Fruit fly (Drosophila melanogaster): ENCODE data around the gene CG7453.

Gene CG7453

DNA sequence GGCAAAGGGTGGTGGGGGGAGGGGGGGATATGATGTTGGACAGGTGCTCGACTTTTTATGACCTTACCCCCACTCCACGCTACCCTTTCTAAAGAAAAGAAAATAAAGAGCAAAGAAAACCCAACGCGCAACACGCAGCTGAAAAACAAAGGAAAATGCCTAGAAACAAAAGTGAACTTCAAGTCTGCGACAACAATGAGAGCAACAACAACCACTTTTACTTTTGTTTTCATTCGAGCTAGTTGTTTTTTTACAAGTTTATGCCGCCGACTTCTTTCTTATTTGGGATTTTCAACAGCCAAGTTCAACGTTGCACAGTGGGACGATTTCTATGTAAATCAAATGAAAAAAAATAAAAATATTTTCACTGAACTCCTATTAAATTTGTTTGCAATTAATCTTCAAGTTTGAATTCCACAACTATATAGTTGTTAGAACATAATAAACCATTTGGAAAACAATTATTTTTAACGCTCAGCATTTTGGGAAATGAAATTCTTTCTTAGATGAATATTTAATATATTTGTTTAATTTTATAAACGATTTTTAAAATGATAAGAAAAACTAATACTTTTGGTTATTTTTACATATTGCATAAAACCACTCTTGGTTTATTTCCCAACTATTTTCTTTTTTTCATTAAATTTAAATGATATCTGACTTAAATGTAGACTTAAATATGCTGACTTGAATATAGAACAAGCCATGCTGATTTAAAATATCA lies 44.8 kb downstream of the CG7453 start:
- TF ChIP-seq Fer1 (GFP tag; optimal IDR thresholded peaks at IDR 0.05), result no peak
- TF ChIP-seq dimm (GFP tag; IDR thresholded peaks at IDR 0.05), result no peak
- no peak for TF ChIP-seq CHES-1-like (GFP tag; optimal IDR thresholded peaks at IDR 0.05)
- TF ChIP-seq CG12769 (tag; optimal IDR thresholded peaks at IDR 0.05), result no peak
- TF ChIP-seq Hr3 (GFP tag; optimal IDR thresholded peaks at IDR 0.05), result peak; percentile 37
- peak; percentile 35 for TF ChIP-seq bcd (GFP tag; optimal IDR thresholded peaks at IDR 0.05)
- peak; percentile 21 for TF ChIP-seq Meics (GFP tag; optimal IDR thresholded peaks at IDR 0.05)
- no peak for TF ChIP-seq CG12942 (GFP tag; optimal IDR thresholded peaks at IDR 0.05)
- peak; percentile 5 for TF ChIP-seq tin (GFP tag; optimal IDR thresholded peaks at IDR 0.05)
- peak; percentile 40 for TF ChIP-seq CG15269 (tag; optimal IDR thresholded peaks at IDR 0.05)
- TF ChIP-seq CG12104 (GFP tag; optimal IDR thresholded peaks at IDR 0.05), result peak; percentile 41
- peak; percentile 45 for TF ChIP-seq CG8388 (GFP tag; optimal IDR thresholded peaks at IDR 0.05)
- peak; percentile 7 for TF ChIP-seq CG2116 (GFP tag; optimal IDR thresholded peaks at IDR 0.05)
- TF ChIP-seq CG42726 (GFP tag; IDR thresholded peaks at IDR 0.05; ENCODE audit: partially characterized antibody), result no peak
- peak; percentile 91 for TF ChIP-seq Blimp-1 (GFP tag; optimal IDR thresholded peaks at IDR 0.05)
- TF ChIP-seq CG6689 (GFP tag; IDR thresholded peaks at IDR 0.05), result peak; percentile 42; the same call in 1 of the 2 replicates
- TF ChIP-seq CG6765 (GFP tag; optimal IDR thresholded peaks at IDR 0.05), result peak; percentile 5
- peak; percentile 22 for TF ChIP-seq CG10147 (GFP tag; optimal IDR thresholded peaks at IDR 0.05)
- TF ChIP-seq cwo (GFP tag; optimal IDR thresholded peaks at IDR 0.05), result peak; percentile 28
- peak in 1 of 2 experiments; percentile 65 for TF ChIP-seq Hr51 (GFP tag; optimal IDR thresholded peaks at IDR 0.05)
- 0 out of 2 replicates have a peak, but pooled peaks have one; percentile 13 for TF ChIP-seq slbo (GFP tag; IDR thresholded peaks at IDR 0.05)
- no peak for TF ChIP-seq chinmo (GFP tag; IDR thresholded peaks at IDR 0.05; ENCODE audit: partially characterized antibody)
- TF ChIP-seq CoRest (tag; optimal IDR thresholded peaks at IDR 0.05), result peak; percentile 63
- TF ChIP-seq gem (tag; optimal IDR thresholded peaks at IDR 0.05), result peak; percentile 75
- peak; percentile 27 for TF ChIP-seq odd (GFP tag; optimal IDR thresholded peaks at IDR 0.05)
- TF ChIP-seq hkb (optimal IDR thresholded peaks at IDR 0.05), result no peak
- TF ChIP-seq hkb (GFP tag; IDR thresholded peaks at IDR 0.05), result no peak
- TF ChIP-seq gcm (GFP tag; optimal IDR thresholded peaks at IDR 0.05), result peak; percentile 8
- peak; percentile 52 for TF ChIP-seq Ssrp (tag; optimal IDR thresholded peaks at IDR 0.05)
- TF ChIP-seq CG17359 (tag; optimal IDR thresholded peaks at IDR 0.05), result peak; percentile 42
- peak; percentile 18 for TF ChIP-seq ind (GFP tag; optimal IDR thresholded peaks at IDR 0.05)
- TF ChIP-seq jing (GFP tag; optimal IDR thresholded peaks at IDR 0.05), result no peak
- TF ChIP-seq Xrp1 (GFP tag; IDR thresholded peaks at IDR 0.05), result no peak
- TF ChIP-seq Hmr (GFP tag; optimal IDR thresholded peaks at IDR 0.05), result peak; percentile 28
- no peak for TF ChIP-seq D (optimal IDR thresholded peaks at IDR 0.05)
- peak; percentile 53 for TF ChIP-seq D (GFP tag; optimal IDR thresholded peaks at IDR 0.05)
- no peak for TF ChIP-seq Atf6 (GFP tag; IDR thresholded peaks at IDR 0.05)
- TF ChIP-seq CG17385 (GFP tag; optimal IDR thresholded peaks at IDR 0.05), result peak; percentile 38
- no peak for TF ChIP-seq CG11093 (GFP tag; IDR thresholded peaks at IDR 0.05)
- TF ChIP-seq CG3281 (GFP tag; optimal IDR thresholded peaks at IDR 0.05), result peak; percentile 39
- TF ChIP-seq Asciz (GFP tag; optimal IDR thresholded peaks at IDR 0.05), result no peak
- TF ChIP-seq CG13424 (tag; optimal IDR thresholded peaks at IDR 0.05), result peak; percentile 38
- TF ChIP-seq CG4328 (GFP tag; optimal IDR thresholded peaks at IDR 0.05), result no peak
- peak; percentile 58 for TF ChIP-seq CG10979 (tag; optimal IDR thresholded peaks at IDR 0.05)
- no peak for TF ChIP-seq CG11695 (GFP tag; IDR thresholded peaks at IDR 0.05)
- TF ChIP-seq Sox102F (GFP tag; optimal IDR thresholded peaks at IDR 0.05), result peak; percentile 64
- peak; percentile 53 for TF ChIP-seq CG30403 (GFP tag; optimal IDR thresholded peaks at IDR 0.05)
- peak; percentile 53 for TF ChIP-seq fd96Cb (tag; optimal IDR thresholded peaks at IDR 0.05)
- no peak for TF ChIP-seq CG7357 (GFP tag; IDR thresholded peaks at IDR 0.05)
